Worm (Caenorhabditis elegans): ENCODE data around the gene F46C3.2.

DNA sequence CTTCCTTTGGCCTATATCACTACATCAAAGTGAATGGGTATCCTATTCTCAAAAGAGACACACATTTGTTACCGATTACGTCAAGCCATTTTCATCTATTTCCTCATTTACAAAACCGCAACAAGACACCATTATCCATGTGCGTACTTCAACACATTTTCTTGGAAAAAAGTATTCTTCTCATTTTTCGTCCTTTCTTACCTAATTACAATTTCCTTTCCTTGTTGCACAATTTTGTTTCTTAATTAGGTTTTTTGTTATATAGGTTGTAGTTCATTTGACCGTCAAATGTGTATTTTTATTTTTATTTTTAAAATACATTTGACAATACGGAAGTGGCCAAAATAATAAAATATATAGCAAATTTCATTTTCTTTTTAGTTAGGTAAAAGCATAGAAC is 35.2 kb downstream of the F46C3.2 start:
- TF ChIP-seq nhr-25 (tag; optimal IDR thresholded peaks at IDR 0.05; ENCODE audit: borderline replicate concordance, insufficient read depth) (no peak), ceh-82 (tag; optimal IDR thresholded peaks at IDR 0.05) (no peak), dve-1 (tag; optimal IDR thresholded peaks at IDR 0.05; ENCODE audit: insufficient read depth) (no peak), F44E2.7 (GFP tag; IDR thresholded peaks at IDR 0.05) (no peak), pqm-1 (tag; optimal IDR thresholded peaks at IDR 0.05) (no peak), lin-13 (GFP tag; optimal IDR thresholded peaks at IDR 0.05) (no peak), T26A8.4 (GFP tag; IDR thresholded peaks at IDR 0.05) (no peak), spr-3 (GFP tag; optimal IDR thresholded peaks at IDR 0.05) (no peak), Y5F2A.4 (GFP tag; optimal IDR thresholded peaks at IDR 0.05) (no peak), egl-27 (tag; optimal IDR thresholded peaks at IDR 0.05) (no peak), unc-130 (GFP tag; optimal IDR thresholded peaks at IDR 0.05) (no peak), unc-39 (tag; optimal IDR thresholded peaks at IDR 0.05) (no peak)

Data from whole organism, L4 larva.